Fruit fly (Drosophila melanogaster) whole organism, prepupa: ENCODE data around the gene Atx2.

Experiments
- Blimp-1 ChIP-seq: fragments of 200-800 bp; sonication (Bioruptor generic); optimal IDR thresholded peaks from 3 replicates; lab custom pipeline; 2017; ENCODE audit warnings: missing biosample characterization, missing genetic modification characterization, mild to moderate bottlenecking, moderate library complexity, missing genetic modification reagents
- CG10631 ChIP-seq: fragments of 200-800 bp; sonication (Bioruptor generic); optimal IDR thresholded peaks from 2 replicates; lab custom pipeline; 2016; ENCODE audit warnings: missing biosample characterization, missing genetic modification characterization
- CG10669 ChIP-seq: fragments of 200-800 bp; sonication (Bioruptor generic); optimal IDR thresholded peaks from 3 replicates; lab custom pipeline; 2018; ENCODE audit warnings: missing biosample characterization, mild to moderate bottlenecking, missing genetic modification characterization, moderate library complexity
- CG11294 ChIP-seq: fragments of 200-800 bp; sonication (Bioruptor generic); IDR thresholded peaks from 2 replicates; pipeline ENCODE4 v1.3.6; 2022; ENCODE audit warnings: missing biosample characterization, missing genetic modification characterization
- CG11762 ChIP-seq: fragments of 200-800 bp; sonication (Bioruptor generic); optimal IDR thresholded peaks from 3 replicates; lab custom pipeline; 2016; ENCODE audit warnings: missing biosample characterization, missing genetic modification characterization; ENCODE audit not compliant: insufficient read depth
- CG1621 ChIP-seq: fragments of 200-800 bp; sonication (Bioruptor generic); optimal IDR thresholded peaks from 3 replicates; lab custom pipeline; 2018; ENCODE audit warnings: missing biosample characterization, mild to moderate bottlenecking, missing genetic modification characterization
- CG16779 ChIP-seq: fragments of 200-800 bp; sonication (Bioruptor generic); optimal IDR thresholded peaks from 3 replicates; lab custom pipeline; 2017; ENCODE audit warnings: missing biosample characterization, mild to moderate bottlenecking, missing genetic modification characterization
- CG3032 ChIP-seq: fragments of 200-800 bp; optimal IDR thresholded peaks from 2 replicates; lab custom pipeline; 2019; ENCODE audit warnings: missing biosample characterization, mild to moderate bottlenecking, missing genetic modification characterization, moderate library complexity
- CG32006 ChIP-seq: fragments of 200-800 bp; sonication (Bioruptor generic); optimal IDR thresholded peaks from 3 replicates; lab custom pipeline; 2017; ENCODE audit warnings: missing biosample characterization, mild to moderate bottlenecking, missing genetic modification characterization
- CG34406 ChIP-seq: fragments of 200-800 bp; sonication (Bioruptor generic); optimal IDR thresholded peaks from 3 replicates; lab custom pipeline; 2016; ENCODE audit warnings: missing biosample characterization, missing genetic modification characterization
- CG4318 ChIP-seq: fragments of 200-800 bp; sonication (Bioruptor generic); optimal IDR thresholded peaks from 3 replicates; lab custom pipeline; 2017; ENCODE audit warnings: missing biosample characterization, mild to moderate bottlenecking, missing genetic modification characterization
- CG6276 ChIP-seq: fragments of 200-800 bp; sonication (Bioruptor generic); optimal IDR thresholded peaks from 2 replicates; lab custom pipeline; 2017; ENCODE audit warnings: missing biosample characterization, mild to moderate bottlenecking, missing genetic modification characterization
- CG6808 ChIP-seq: fragments of 200-800 bp; sonication (Bioruptor generic); optimal IDR thresholded peaks from 3 replicates; lab custom pipeline; 2017; ENCODE audit warnings: missing biosample characterization, missing genetic modification characterization, mild to moderate bottlenecking, moderate library complexity, missing genetic modification reagents
- CG6854 ChIP-seq: fragments of 200-800 bp; sonication (Bioruptor generic); optimal IDR thresholded peaks from 2 replicates; lab custom pipeline; 2017; ENCODE audit warnings: missing biosample characterization, mild to moderate bottlenecking, missing genetic modification characterization
- CG8119 ChIP-seq: fragments of 200-800 bp; sonication (Bioruptor generic); IDR thresholded peaks from 3 replicates; pipeline ENCODE4 v1.3.6; 2022; ENCODE audit warnings: missing biosample characterization, missing genetic modification characterization
- CG8319 ChIP-seq: fragments of 200-800 bp; sonication (Bioruptor generic); optimal IDR thresholded peaks from 3 replicates; lab custom pipeline; 2016; ENCODE audit warnings: missing biosample characterization, missing genetic modification characterization
- CG8632 ChIP-seq: fragments of 200-800 bp; sonication (Bioruptor generic); optimal IDR thresholded peaks from 3 replicates; lab custom pipeline; 2016; ENCODE audit warnings: missing biosample characterization, missing genetic modification characterization
- CG9139 ChIP-seq: fragments of 200-800 bp; sonication (Bioruptor generic); optimal IDR thresholded peaks from 3 replicates; lab custom pipeline; 2017; ENCODE audit warnings: missing biosample characterization, mild to moderate bottlenecking, missing genetic modification characterization
- Eip75B ChIP-seq: fragments of 200-800 bp; sonication (Bioruptor generic); optimal IDR thresholded peaks from 3 replicates; lab custom pipeline; 2016; ENCODE audit warnings: missing biosample characterization, missing genetic modification characterization
- Eip78C ChIP-seq: fragments of 200-800 bp; sonication (Bioruptor generic); peaks from one replicate; lab custom pipeline; 2016; ENCODE audit warnings: missing biosample characterization, missing genetic modification characterization
- Eip93F ChIP-seq: fragments of 200-800 bp; sonication (Bioruptor generic); optimal IDR thresholded peaks from 2 replicates; lab custom pipeline; 2016; ENCODE audit warnings: missing biosample characterization, mild to moderate bottlenecking, missing genetic modification characterization
- Ets21C ChIP-seq: fragments of 200-800 bp; sonication (Bioruptor generic); optimal IDR thresholded peaks from 3 replicates; lab custom pipeline; 2016; ENCODE audit warnings: missing biosample characterization, missing genetic modification characterization
- Ets96B ChIP-seq: fragments of 200-800 bp; optimal IDR thresholded peaks from 2 replicates; lab custom pipeline; 2019; ENCODE audit warnings: missing biosample characterization, mild to moderate bottlenecking, missing genetic modification characterization, moderate library complexity
- Hr4 ChIP-seq: fragments of 200-800 bp; sonication (Bioruptor generic); optimal IDR thresholded peaks from 3 replicates; lab custom pipeline; 2016; ENCODE audit warnings: missing biosample characterization, missing genetic modification characterization
- Lpt ChIP-seq: fragments of 200-800 bp; sonication (Bioruptor generic); optimal IDR thresholded peaks from 3 replicates; lab custom pipeline; 2016; ENCODE audit warnings: missing biosample characterization, missing genetic modification characterization
- Met ChIP-seq: fragments of 200-800 bp; sonication (Bioruptor generic); optimal IDR thresholded peaks from 3 replicates; lab custom pipeline; 2016; ENCODE audit warnings: missing biosample characterization, missing genetic modification characterization
- Smox ChIP-seq: fragments of 200-800 bp; sonication (Bioruptor generic); optimal IDR thresholded peaks from 3 replicates; lab custom pipeline; 2016; ENCODE audit warnings: missing biosample characterization, missing genetic modification characterization
- Sox102F ChIP-seq: fragments of 200-800 bp; sonication (Bioruptor generic); optimal IDR thresholded peaks from 2 replicates; lab custom pipeline; 2016; ENCODE audit warnings: missing biosample characterization, mild to moderate bottlenecking, missing genetic modification characterization
- Sox14 ChIP-seq: fragments of 200-800 bp; sonication (Bioruptor generic); optimal IDR thresholded peaks from 3 replicates; lab custom pipeline; 2016; ENCODE audit warnings: missing biosample characterization, missing genetic modification characterization
- Sox15 ChIP-seq: fragments of 200-800 bp; sonication (Bioruptor generic); optimal IDR thresholded peaks from 3 replicates; lab custom pipeline; 2016; ENCODE audit warnings: missing biosample characterization, missing genetic modification characterization
- achi ChIP-seq: fragments of 200-800 bp; sonication (Bioruptor generic); optimal IDR thresholded peaks from 3 replicates; lab custom pipeline; 2016; ENCODE audit warnings: missing biosample characterization, missing genetic modification characterization
- acj6 ChIP-seq: fragments of 200-800 bp; sonication (Bioruptor generic); optimal IDR thresholded peaks from 3 replicates; lab custom pipeline; 2016; ENCODE audit warnings: missing biosample characterization, missing genetic modification characterization
- cyc ChIP-seq: fragments of 200-800 bp; sonication (Bioruptor generic); optimal IDR thresholded peaks from 3 replicates; lab custom pipeline; 2016; ENCODE audit warnings: missing biosample characterization, missing genetic modification characterization
- dac ChIP-seq: fragments of 200-800 bp; sonication (Bioruptor generic); optimal IDR thresholded peaks from 2 replicates; lab custom pipeline; 2017; ENCODE audit warnings: missing biosample characterization, mild to moderate bottlenecking, missing genetic modification characterization
- dsx ChIP-seq: fragments of 200-800 bp; optimal IDR thresholded peaks from 3 replicates; lab custom pipeline; 2019; ENCODE audit warnings: missing biosample characterization, mild to moderate bottlenecking, missing genetic modification characterization, moderate library complexity; ENCODE audit not compliant: poor library complexity, severe bottlenecking
- eg ChIP-seq: fragments of 200-800 bp; sonication (Bioruptor generic); IDR thresholded peaks from 3 replicates; pipeline ENCODE4 v1.3.6; 2022; ENCODE audit warnings: missing biosample characterization, missing genetic modification characterization
- esn ChIP-seq: fragments of 200-800 bp; sonication (Bioruptor generic); optimal IDR thresholded peaks from 2 replicates; lab custom pipeline; 2016; ENCODE audit warnings: missing biosample characterization, mild to moderate bottlenecking, missing genetic modification characterization, moderate library complexity
- fd59A ChIP-seq: fragments of 200-800 bp; sonication (Bioruptor generic); optimal IDR thresholded peaks from 2 replicates; lab custom pipeline; 2017; ENCODE audit warnings: missing biosample characterization, mild to moderate bottlenecking, missing genetic modification characterization, missing genetic modification reagents
- lz ChIP-seq: fragments of 200-800 bp; sonication (Bioruptor generic); optimal IDR thresholded peaks from 3 replicates; lab custom pipeline; 2016; ENCODE audit warnings: missing biosample characterization, missing genetic modification characterization
- net ChIP-seq: fragments of 200-800 bp; sonication (Bioruptor generic); optimal IDR thresholded peaks from 3 replicates; lab custom pipeline; 2016; ENCODE audit warnings: missing biosample characterization, missing genetic modification characterization
- pdm3 ChIP-seq: fragments of 200-800 bp; sonication (Bioruptor generic); optimal IDR thresholded peaks from 3 replicates; lab custom pipeline; 2016; ENCODE audit warnings: missing biosample characterization, missing genetic modification characterization
- salr ChIP-seq, 2 experiments: fragments of 200-800 bp; sonication (Bioruptor generic); optimal IDR thresholded peaks; 3 replicates each; lab custom pipeline; 2016 to 2018; ENCODE audit warnings: missing biosample characterization in 2 of 2, missing genetic modification characterization in 2 of 2, mild to moderate bottlenecking in 1 of 2
- spab ChIP-seq: fragments of 200-800 bp; sonication (Bioruptor generic); optimal IDR thresholded peaks from 2 replicates; lab custom pipeline; 2017; ENCODE audit warnings: missing biosample characterization, mild to moderate bottlenecking, missing genetic modification characterization, missing genetic modification reagents
- topi ChIP-seq: fragments of 200-800 bp; sonication (Bioruptor generic); optimal IDR thresholded peaks from 3 replicates; lab custom pipeline; 2016; ENCODE audit warnings: missing biosample characterization, missing genetic modification characterization

Atx2 gene

DNA sequence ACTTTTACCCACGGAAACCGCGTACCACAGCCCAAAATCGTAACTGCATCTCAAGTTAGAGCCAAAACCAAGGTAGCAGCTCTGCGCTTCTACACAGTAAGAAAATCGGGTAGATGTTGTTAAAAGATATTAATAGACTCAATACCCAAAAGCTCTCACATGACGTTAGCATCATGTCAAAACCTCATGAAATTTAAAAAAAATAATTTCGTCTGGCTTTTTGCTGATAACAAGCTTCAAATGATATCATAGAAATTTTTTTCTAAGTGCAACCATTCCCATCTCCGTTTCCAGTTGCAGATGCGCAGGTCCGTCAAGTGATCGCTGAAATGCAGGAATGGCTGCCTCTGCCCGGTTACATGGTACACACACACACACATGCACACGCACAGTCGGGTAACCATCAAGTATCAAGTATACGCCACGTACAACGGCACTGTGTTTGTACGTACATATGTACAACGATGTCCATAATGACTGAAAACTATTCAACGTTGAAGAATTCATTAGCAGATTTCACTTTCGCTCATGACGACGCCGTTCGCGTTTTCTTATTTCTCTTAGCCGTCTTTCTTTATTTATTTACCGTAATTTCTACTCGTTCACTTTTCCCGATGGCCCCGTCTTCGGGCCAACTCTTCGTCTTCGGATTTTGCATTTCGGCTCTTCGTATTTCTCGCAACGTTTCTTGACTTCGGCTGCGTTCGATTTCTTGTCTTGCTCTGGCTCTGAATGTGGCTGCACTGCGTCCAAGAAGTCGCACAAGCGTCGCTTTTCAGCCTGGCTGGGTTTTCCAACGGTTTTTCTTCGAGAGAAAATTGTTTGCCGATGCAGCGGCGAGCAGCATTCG is 17.6 kb downstream of the Atx2 start (continued):
- TF ChIP-seq Ets21C (no peak), CG10631 (GFP tag; lab: Kevin White, UChicago) (no peak), eg (GFP tag; lab: Robert Waterston, UW) (peak; percentile 81), Blimp-1 (GFP tag; lab: Kevin White, UChicago) (peak; percentile 85), CG16779 (no peak), CG3032 (tag; lab: Kevin White, UChicago) (no peak), Sox15 (peak; percentile 14), CG6808 (GFP tag; lab: Kevin White, UChicago) (no peak), net (GFP tag; lab: Kevin White, UChicago) (peak; percentile 39)

DNA sequence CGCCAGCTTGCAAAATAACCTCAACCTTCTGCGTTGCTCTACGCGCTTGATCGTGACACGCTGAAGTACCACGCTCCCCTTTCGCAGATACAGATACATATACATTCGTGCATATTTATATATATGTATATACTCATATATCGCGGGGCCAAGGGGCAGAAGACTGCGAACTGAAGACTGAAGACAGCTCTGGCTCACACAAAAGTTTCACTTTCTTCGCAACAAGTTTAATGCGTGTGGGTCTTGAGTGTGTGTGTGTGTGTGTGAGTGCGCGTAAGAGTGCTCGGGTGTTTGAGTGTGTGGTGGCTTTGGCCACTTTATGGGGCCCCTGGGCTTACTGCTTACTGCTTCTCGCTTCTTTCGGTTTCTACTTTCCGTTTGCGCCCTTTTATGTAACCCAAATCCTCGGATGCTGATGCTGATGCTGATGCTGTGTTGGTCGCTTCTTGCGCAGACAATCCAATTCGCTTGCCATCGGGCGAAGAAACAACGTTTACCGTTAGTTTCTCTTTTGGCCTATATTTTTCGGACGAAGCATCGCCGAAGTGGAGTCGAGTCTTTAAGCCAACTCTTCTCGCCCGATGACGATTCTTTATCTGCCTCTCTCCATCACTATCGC is 19.1 kb downstream of the Atx2 start:
- TF ChIP-seq CG6854 (peak; percentile 88), Eip78C (peak; percentile 34), CG11294 (no peak), CG32006 (GFP tag; lab: Kevin White, UChicago) (no peak), cyc (GFP tag; lab: Kevin White, UChicago) (no peak), Blimp-1 (GFP tag; lab: Kevin White, UChicago) (peak; percentile 99), Smox (no peak), Sox102F (peak; percentile 7), eg (GFP tag; lab: Robert Waterston, UW) (0 out of 3 replicates have a peak, but pooled peaks have one; percentile 12)

DNA sequence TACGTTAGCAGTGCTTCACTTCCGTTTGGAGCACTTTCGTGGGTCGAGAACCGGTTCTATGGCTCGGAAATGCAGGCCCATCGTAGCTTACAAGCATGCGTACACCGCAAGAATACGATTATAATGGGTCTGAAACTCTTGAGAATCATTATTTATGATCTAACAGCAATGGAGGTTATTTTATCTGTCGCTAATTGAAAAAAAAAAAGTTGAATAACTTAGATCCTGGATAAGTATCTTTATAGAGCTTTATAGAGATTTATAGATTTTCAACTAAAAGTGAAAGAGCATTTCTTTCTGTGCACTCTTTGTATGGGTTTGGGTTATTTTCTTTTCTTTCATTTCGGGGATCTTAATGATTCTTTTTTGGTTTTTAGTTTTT is 19.6 kb downstream of the Atx2 start:
- TF ChIP-seq Blimp-1 (GFP tag; lab: Kevin White, UChicago): no peak
- peak; percentile 94 for TF ChIP-seq Met (GFP tag; lab: Kevin White, UChicago)
- TF ChIP-seq CG1621 (tag; lab: Kevin White, UChicago): peak; percentile 13
- TF ChIP-seq CG6808 (GFP tag; lab: Kevin White, UChicago): no peak
- peak; percentile 83 for TF ChIP-seq acj6 (GFP tag; lab: Kevin White, UChicago)
- no peak for TF ChIP-seq CG9139
- peak; percentile 50 for TF ChIP-seq dsx
- peak; percentile 90 for TF ChIP-seq topi (GFP tag; lab: Kevin White, UChicago)
- TF ChIP-seq pdm3: peak; percentile 85
- no peak for TF ChIP-seq CG11294
- peak; percentile 55 for TF ChIP-seq CG8319 (GFP tag; lab: Kevin White, UChicago)
- TF ChIP-seq CG8119 (GFP tag; lab: Robert Waterston, UW): peak; percentile 76
- peak; percentile 65 for TF ChIP-seq Lpt (GFP tag; lab: Kevin White, UChicago)
- peak; percentile 31 for TF ChIP-seq CG10669 (GFP tag; lab: Kevin White, UChicago)
- peak; percentile 65 for TF ChIP-seq Hr4
- peak; percentile 59 for TF ChIP-seq CG6276 (GFP tag; lab: Kevin White, UChicago)
- TF ChIP-seq Smox: peak; percentile 93
- TF ChIP-seq CG16779: peak; percentile 33
- peak; percentile 85 for TF ChIP-seq cyc (GFP tag; lab: Kevin White, UChicago)
- peak; percentile 58 for TF ChIP-seq CG4318 (GFP tag; lab: Kevin White, UChicago)
- peak; percentile 53 for TF ChIP-seq Ets96B
- TF ChIP-seq Eip93F (GFP tag; lab: Kevin White, UChicago): peak; percentile 70
- TF ChIP-seq salr (GFP tag; optimal IDR thresholded peaks at IDR 0.05; lab: Kevin White, UChicago): peak in 1 of 2 experiments; percentile 62
- peak; percentile 83 for TF ChIP-seq achi (GFP tag; lab: Kevin White, UChicago)
- TF ChIP-seq CG34406: peak; percentile 79
- TF ChIP-seq lz (GFP tag; lab: Kevin White, UChicago): peak; percentile 88
- peak; percentile 8 for TF ChIP-seq fd59A (GFP tag; lab: Kevin White, UChicago)
- peak; percentile 85 for TF ChIP-seq Eip75B (GFP tag; lab: Kevin White, UChicago)
- TF ChIP-seq CG32006 (GFP tag; lab: Kevin White, UChicago): peak; percentile 85
- TF ChIP-seq dac (GFP tag; lab: Kevin White, UChicago): peak; percentile 34
- peak; percentile 75 for TF ChIP-seq CG8632 (GFP tag; lab: Kevin White, UChicago)
- peak; percentile 74 for TF ChIP-seq CG10631 (GFP tag; lab: Kevin White, UChicago)
- TF ChIP-seq eg (GFP tag; lab: Robert Waterston, UW): peak; percentile 75; the same call in 2 of the 3 replicates
- peak; percentile 90 for TF ChIP-seq Sox14
- peak; percentile 50 for TF ChIP-seq CG11762 (GFP tag; lab: Kevin White, UChicago)
- TF ChIP-seq spab: peak; percentile 10
- TF ChIP-seq esn: peak; percentile 94
